Fruit fly (Drosophila melanogaster): Measurements from ENCODE around the gene ss.

The ss gene

DNA sequence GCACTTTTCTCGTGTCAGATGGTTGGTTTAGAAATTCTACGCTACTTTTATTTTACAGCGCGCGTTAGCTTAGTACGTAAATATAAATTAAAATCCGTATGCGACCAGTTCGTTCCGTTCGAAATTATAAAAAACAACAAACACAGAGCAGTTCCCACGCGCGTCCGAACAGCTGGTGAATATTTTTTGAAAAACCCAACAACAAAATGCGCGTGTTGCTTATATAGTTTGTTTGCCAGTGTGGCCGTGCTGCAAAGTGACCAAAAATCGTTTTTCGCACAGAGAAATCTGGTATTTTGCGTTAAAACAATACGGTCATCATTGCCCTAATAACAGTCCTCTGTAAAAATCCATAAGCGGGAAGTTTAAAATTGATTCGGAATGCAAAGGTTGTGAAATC lies 65.1 kb downstream of the ss start (continued):
- TF ChIP-seq fkh (GFP tag; optimal IDR thresholded peaks at IDR 0.05) (peak; percentile 25), CG10669 (GFP tag; optimal IDR thresholded peaks at IDR 0.05) (no peak), net (GFP tag; optimal IDR thresholded peaks at IDR 0.05) (no peak), Sox15 (GFP tag; optimal IDR thresholded peaks at IDR 0.05) (no peak), vri (GFP tag; optimal IDR thresholded peaks at IDR 0.05) (no peak)

DNA sequence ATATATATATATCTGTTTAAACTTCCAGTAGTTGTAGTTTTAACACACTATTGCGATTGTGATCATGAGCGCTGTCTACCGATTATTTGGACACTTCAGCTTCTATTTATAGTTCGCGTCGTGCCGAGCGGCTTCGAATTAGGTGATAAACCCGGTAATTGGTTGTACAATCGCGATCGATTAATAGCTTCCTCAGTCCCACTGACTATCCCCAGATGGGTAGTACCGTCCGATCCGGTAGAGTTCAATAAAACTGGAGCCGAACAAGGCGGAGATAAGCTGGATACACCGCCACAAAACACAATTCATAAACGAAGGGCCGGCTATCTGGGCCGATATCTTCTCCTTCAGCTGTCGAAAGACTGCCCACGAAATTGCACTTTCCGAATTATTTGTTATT lies 65.6 kb downstream of the ss start:
- no peak for TF ChIP-seq ss (GFP tag; optimal IDR thresholded peaks at IDR 0.05)
- no peak for TF ChIP-seq CG8632 (GFP tag; optimal IDR thresholded peaks at IDR 0.05)
- TF ChIP-seq net (GFP tag; optimal IDR thresholded peaks at IDR 0.05), result no peak
- TF ChIP-seq Eip78C (GFP tag), result peak; percentile 48
- TF ChIP-seq salr (GFP tag; optimal IDR thresholded peaks at IDR 0.05), result no peak
- no peak for TF ChIP-seq Sox14 (GFP tag; optimal IDR thresholded peaks at IDR 0.05)
- TF ChIP-seq fkh (GFP tag; optimal IDR thresholded peaks at IDR 0.05), result no peak

dm6 chr3R:16337053-16337385 lies 66.5 kb downstream of the ss start:
- TF ChIP-seq CG4318 (GFP tag; optimal IDR thresholded peaks at IDR 0.05) (no peak), cyc (GFP tag; optimal IDR thresholded peaks at IDR 0.05) (peak; percentile 12), spab (GFP tag; optimal IDR thresholded peaks at IDR 0.05) (peak; percentile 18), Hr38 (GFP tag; optimal IDR thresholded peaks at IDR 0.05) (no peak), topi (GFP tag; optimal IDR thresholded peaks at IDR 0.05) (peak; percentile 39), CG1621 (tag; optimal IDR thresholded peaks at IDR 0.05) (peak; percentile 41), OdsH (GFP tag; optimal IDR thresholded peaks at IDR 0.05) (peak; percentile 66), CG10669 (GFP tag; optimal IDR thresholded peaks at IDR 0.05) (peak; percentile 43), Ets21C (GFP tag; optimal IDR thresholded peaks at IDR 0.05) (no peak), CG6792 (GFP tag; optimal IDR thresholded peaks at IDR 0.05) (peak; percentile 54), pdm3 (GFP tag; optimal IDR thresholded peaks at IDR 0.05) (peak; percentile 66), CG11902 (GFP tag; optimal IDR thresholded peaks at IDR 0.05) (peak; percentile 17), CG7368 (GFP tag; optimal IDR thresholded peaks at IDR 0.05) (no peak), ss (GFP tag; optimal IDR thresholded peaks at IDR 0.05) (peak; percentile 18 to 49), CG6163 (GFP tag; IDR thresholded peaks at IDR 0.05) (peak; percentile 75), achi (GFP tag; optimal IDR thresholded peaks at IDR 0.05) (peak; percentile 69), CG3032 (tag; optimal IDR thresholded peaks at IDR 0.05) (peak; percentile 46), vri (GFP tag; optimal IDR thresholded peaks at IDR 0.05) (no peak), CG8119 (GFP tag; IDR thresholded peaks at IDR 0.05) (peak; percentile 33; the same call in 1 of the 3 replicates), CG11762 (GFP tag; optimal IDR thresholded peaks at IDR 0.05; ENCODE audit: insufficient read depth) (no peak), Smox (GFP tag; optimal IDR thresholded peaks at IDR 0.05) (peak; percentile 10), Sox15 (GFP tag; optimal IDR thresholded peaks at IDR 0.05) (no peak), esn (GFP tag; optimal IDR thresholded peaks at IDR 0.05) (peak; percentile 33), Lpt (GFP tag; optimal IDR thresholded peaks at IDR 0.05) (peak; percentile 2), CG11294 (GFP tag; IDR thresholded peaks at IDR 0.05) (no peak; the same call in 1 of the 2 replicates), Met (GFP tag; optimal IDR thresholded peaks at IDR 0.05) (peak; percentile 40), dsx (GFP tag; optimal IDR thresholded peaks at IDR 0.05; ENCODE audit: poor library complexity, severe bottlenecking) (peak; percentile 75), fd85E (GFP tag; optimal IDR thresholded peaks at IDR 0.05) (no peak), svp (GFP tag) (peak; percentile 76), Blimp-1 (GFP tag; optimal IDR thresholded peaks at IDR 0.05) (no peak), CG15336 (GFP tag; IDR thresholded peaks at IDR 0.05) (peak; percentile 59; the same call in 1 of the 2 replicates), CG9139 (GFP tag; optimal IDR thresholded peaks at IDR 0.05) (no peak), CG6808 (GFP tag; optimal IDR thresholded peaks at IDR 0.05) (peak; percentile 24), fd59A (GFP tag; optimal IDR thresholded peaks at IDR 0.05) (peak; percentile 29), CG6854 (GFP tag; optimal IDR thresholded peaks at IDR 0.05) (no peak), Hr39 (GFP tag; optimal IDR thresholded peaks at IDR 0.05) (peak; percentile 31), salr (GFP tag; optimal IDR thresholded peaks at IDR 0.05) (peak; percentile 7 to 13), CG8319 (GFP tag; optimal IDR thresholded peaks at IDR 0.05) (no peak), CG10631 (GFP tag; optimal IDR thresholded peaks at IDR 0.05) (peak; percentile 80), fkh (GFP tag; optimal IDR thresholded peaks at IDR 0.05) (no peak), Gug (GFP tag; IDR thresholded peaks at IDR 0.05) (peak; percentile 40), Sox102F (GFP tag; optimal IDR thresholded peaks at IDR 0.05) (peak; percentile 45), net (GFP tag; optimal IDR thresholded peaks at IDR 0.05) (peak; percentile 40), CG3919 (GFP tag; optimal IDR thresholded peaks at IDR 0.05) (peak; percentile 74), Eip78C (GFP tag) (peak; percentile 84)

Measured in whole organism, prepupa.